Fruit fly (Drosophila melanogaster): Measurements from ENCODE around the gene Nup153.

DNA sequence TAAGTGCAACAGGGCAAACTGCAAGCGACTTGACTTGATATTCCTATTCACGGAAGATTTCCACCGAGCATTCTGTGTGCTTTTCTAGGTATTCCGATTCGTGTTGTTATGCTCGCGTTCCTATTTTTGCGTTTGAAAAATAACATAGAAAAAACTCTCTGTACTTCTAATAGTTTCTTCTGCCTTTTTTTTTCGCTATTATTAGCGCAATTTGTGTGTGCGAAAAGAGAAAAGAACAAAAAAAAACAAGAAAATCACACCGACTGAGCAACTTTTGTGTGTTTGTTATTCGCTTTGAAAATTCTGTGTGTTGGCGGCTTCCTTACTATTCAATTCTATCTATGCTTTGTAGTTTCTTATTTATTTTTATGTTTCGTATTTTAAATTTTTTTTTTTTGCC, 15.3 kb upstream of the Nup153 start:
- TF ChIP-seq Myc (optimal IDR thresholded peaks at IDR 0.05) (no peak), h (optimal IDR thresholded peaks at IDR 0.05) (no peak), psq (optimal IDR thresholded peaks at IDR 0.05) (no peak)
